Worm (Caenorhabditis elegans) whole organism, L4 larva: ENCODE measurements around the gene T20D4.19.

Experiments used
- R02D3.7 ChIP-seq: fragments of 150-350 bp; sonication (generic microtip); optimal IDR thresholded peaks from 3 replicates; lab custom pipeline; 2014; ENCODE audit warnings: missing biosample characterization, missing genetic modification characterization
- T20F7.1 ChIP-seq: fragments of 200-800 bp; sonication (Bioruptor generic); optimal IDR thresholded peaks from 2 replicates; lab custom pipeline; 2018; ENCODE audit warnings: mild to moderate bottlenecking, missing genetic modification characterization, missing compliant biosample characterization
- Y48G9A.11 ChIP-seq: fragments of 200-800 bp; sonication (Bioruptor generic); IDR thresholded peaks from 2 replicates; pipeline ENCODE4 v1.3.6; 2022; ENCODE audit warnings: missing genetic modification reagents, missing genetic modification characterization, missing compliant biosample characterization
- ama-1 ChIP-seq: fragments of 150-350 bp; optimal IDR thresholded peaks from 2 replicates; lab custom pipeline; 2014; ENCODE audit warnings: inconsistent platforms, mixed read lengths
- dpl-1 ChIP-seq: fragments of 150-350 bp; optimal IDR thresholded peaks from 2 replicates; lab custom pipeline; 2014; ENCODE audit warnings: missing biosample characterization, missing genetic modification reagents, missing genetic modification characterization
- lsy-2 ChIP-seq, 2 experiments: fragments of 150-350 bp in 1 of 2; sonication (generic microtip) in 1 of 2; optimal IDR thresholded peaks; 2 replicates each; lab custom pipeline; 2014 to 2017; ENCODE audit warnings: missing biosample characterization in 2 of 2, missing genetic modification characterization in 2 of 2
- madf-5 ChIP-seq, 2 experiments: fragments of 200-800 bp; sonication (Bioruptor generic); IDR thresholded peaks; 2 replicates each; pipeline ENCODE4 v1.3.6; 2022; ENCODE audit warnings: missing compliant biosample characterization in 2 of 2, missing genetic modification characterization in 2 of 2
- nhr-25 ChIP-seq: sonication (generic microtip); optimal IDR thresholded peaks from 2 replicates; lab custom pipeline; 2017; ENCODE audit warnings: missing genetic modification characterization, mild to moderate bottlenecking, missing compliant biosample characterization, antibody characterized with exemption, moderate library complexity, borderline replicate concordance; ENCODE audit not compliant: insufficient read depth
- pha-4 ChIP-seq, 2 experiments: fragments of 150-350 bp in 1 of 2; fragments of 200-800 bp in 1 of 2; sonication (Bioruptor generic) in 1 of 2; IDR thresholded peaks in 1 of 2; optimal IDR thresholded peaks in 1 of 2; 2 replicates each; pipeline versions ENCODE4 v1.3.6 to Lab custom; 2014 to 2022; ENCODE audit warnings: missing genetic modification characterization in 2 of 2, missing genetic modification reagents in 2 of 2, missing biosample characterization in 1 of 2, missing compliant biosample characterization in 1 of 2

ce11 chrV:3470782-3471181 lies 39.3 kb upstream of the T20D4.19 start, which contains the start of gene srbc-29:
- TF ChIP-seq madf-5 (GFP tag; IDR thresholded peaks at IDR 0.05; lab: Robert Waterston, UW) (no peak), T20F7.1 (no peak), R02D3.7 (tag; lab: Kevin White, UChicago) (no peak), nhr-25 (tag; lab: Kevin White, UChicago) (no peak), Y48G9A.11 (no peak), lsy-2 (tag; optimal IDR thresholded peaks at IDR 0.05; lab: Kevin White, UChicago) (no peak), dpl-1 (GFP tag; lab: Kevin White, UChicago) (no peak), pha-4 (GFP tag; IDR thresholded peaks at IDR 0.05; lab: Robert Waterston, UW) (no peak), pha-4 (tag; optimal IDR thresholded peaks at IDR 0.05; lab: Kevin White, UChicago) (no peak), ama-1 (lab: Kevin White, UChicago) (no peak)
